Worm (Caenorhabditis elegans) whole organism, L2 larva: Measurements from ENCODE around the gene nhr-246.

Experiments used
- ama-1 ChIP-seq: fragments of 150-350 bp; optimal IDR thresholded peaks from 2 replicates; lab custom pipeline; 2018; ENCODE audit warnings: inconsistent platforms
- lsy-2 ChIP-seq, 2 experiments: fragments of 150-350 bp in 1 of 2; sonication (generic microtip) in 1 of 2; optimal IDR thresholded peaks; 2 replicates each; lab custom pipeline; 2014 to 2017; ENCODE audit warnings: missing biosample characterization in 2 of 2, missing genetic modification characterization in 2 of 2
- nhr-77 ChIP-seq: fragments of 150-350 bp; optimal IDR thresholded peaks from 2 replicates; lab custom pipeline; 2014; ENCODE audit warnings: missing biosample characterization, missing genetic modification characterization

DNA sequence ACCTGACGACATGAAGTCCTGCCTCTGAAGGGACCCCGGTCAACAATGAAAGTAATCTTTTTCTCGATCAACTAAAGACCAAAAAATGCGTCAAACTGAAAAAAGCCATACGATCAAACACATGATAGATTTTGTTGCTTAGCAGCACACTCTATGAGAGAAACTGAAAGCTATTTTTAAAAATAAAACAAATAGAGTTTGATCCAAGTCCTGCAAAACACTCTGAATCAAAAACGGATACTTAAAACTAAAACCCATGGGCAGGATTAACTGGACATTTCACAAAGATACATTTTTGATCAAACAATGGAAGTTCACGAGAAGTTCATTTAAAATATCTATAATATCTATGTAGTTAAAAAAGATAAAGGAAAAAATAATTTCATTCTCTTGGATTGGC is 48.9 kb upstream of the nhr-246 start, which contains the start of gene T10H4.13:
- TF ChIP-seq nhr-77 (tag; lab: Kevin White, UChicago) (no peak), lsy-2 (tag; optimal IDR thresholded peaks at IDR 0.05; lab: Kevin White, UChicago) (no peak), ama-1 (lab: Kevin White, UChicago) (no peak)
